Fruit fly (Drosophila melanogaster) S2 (cell line): ENCODE data around the gene CG13309.

ENCODE experiments used
- CG8478 ChIP-seq: fragments of >200 bp; optimal IDR thresholded peaks from 2 replicates; lab custom pipeline; 2018
- CTCF ChIP-seq, 2 experiments: fragments of >200 bp; optimal IDR thresholded peaks; 2 replicates each; lab custom pipeline; 2018

DNA sequence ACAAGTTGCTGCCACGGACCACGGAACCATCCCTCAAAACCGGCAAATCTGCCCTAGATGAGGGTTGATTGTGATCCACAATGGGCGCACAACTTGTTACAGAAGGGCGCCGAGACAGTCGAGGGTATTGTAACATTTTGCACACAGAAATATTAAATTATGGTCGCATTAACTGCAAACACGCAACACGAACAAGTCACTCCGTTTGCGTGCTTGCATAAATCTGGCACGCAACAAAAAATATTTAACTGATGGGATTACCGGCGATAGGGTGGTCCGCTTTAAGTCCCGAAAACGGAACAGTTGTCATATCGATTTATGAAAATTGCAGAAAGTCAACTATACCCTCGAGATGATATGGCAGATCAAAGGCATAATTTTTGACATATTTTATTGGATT is 41.8 kb downstream of the CG13309 start:
- TF ChIP-seq CG8478 (lab: Kevin White, UChicago) (no peak), CTCF (optimal IDR thresholded peaks at IDR 0.05; lab: Kevin White, UChicago) (no peak)
